Fruit fly (Drosophila melanogaster) whole organism, pupa: ENCODE measurements around the gene Cap-D2.

Experiments
- CG10348 ChIP-seq: fragments of 200-800 bp; sonication (Bioruptor generic); IDR thresholded peaks from 2 replicates; pipeline ENCODE4 v1.3.6; 2022; ENCODE audit warnings: missing biosample characterization, missing genetic modification characterization
- CG12605 ChIP-seq: fragments of 200-800 bp; sonication (Bioruptor generic); IDR thresholded peaks from 2 replicates; pipeline ENCODE4 v1.3.6; 2022; ENCODE audit warnings: missing biosample characterization, missing genetic modification characterization
- CG13204 ChIP-seq: fragments of 200-800 bp; sonication (Bioruptor generic); optimal IDR thresholded peaks from 2 replicates; lab custom pipeline; 2018; ENCODE audit warnings: missing biosample characterization, mild to moderate bottlenecking, missing genetic modification characterization, moderate library complexity
- CG14655 ChIP-seq: fragments of 200-800 bp; sonication (Bioruptor generic); optimal IDR thresholded peaks from 3 replicates; lab custom pipeline; 2017; ENCODE audit warnings: mild to moderate bottlenecking, missing biosample characterization, missing genetic modification reagents, missing genetic modification characterization
- CG15710 ChIP-seq: fragments of 200-800 bp; sonication (Bioruptor generic); optimal IDR thresholded peaks from 2 replicates; lab custom pipeline; 2018; ENCODE audit warnings: missing biosample characterization, mild to moderate bottlenecking, missing genetic modification characterization, moderate library complexity
- CG17806 ChIP-seq: fragments of 200-800 bp; sonication (Bioruptor generic); optimal IDR thresholded peaks from 2 replicates; lab custom pipeline; 2018; ENCODE audit warnings: missing biosample characterization, mild to moderate bottlenecking, missing genetic modification characterization, moderate library complexity
- CG32121 ChIP-seq: fragments of 200-800 bp; sonication (Bioruptor generic); IDR thresholded peaks from 2 replicates; pipeline ENCODE4 v1.3.6; 2022; ENCODE audit warnings: missing biosample characterization, missing genetic modification characterization
- CG34367 ChIP-seq: fragments of 200-800 bp; sonication (Bioruptor generic); optimal IDR thresholded peaks from 2 replicates; lab custom pipeline; 2018; ENCODE audit warnings: missing biosample characterization, mild to moderate bottlenecking, missing genetic modification characterization
- CG4496 ChIP-seq: fragments of 200-800 bp; sonication (Bioruptor generic); IDR thresholded peaks from 3 replicates; pipeline ENCODE4 v1.3.6; 2022; ENCODE audit warnings: missing biosample characterization, missing genetic modification characterization
- CG8159 ChIP-seq: fragments of 200-800 bp; sonication (Bioruptor generic); optimal IDR thresholded peaks from 3 replicates; lab custom pipeline; 2018; ENCODE audit warnings: missing biosample characterization, mild to moderate bottlenecking, missing genetic modification characterization, moderate library complexity
- CG8301 ChIP-seq: fragments of 200-800 bp; sonication (Bioruptor generic); optimal IDR thresholded peaks from 2 replicates; lab custom pipeline; 2018; ENCODE audit warnings: missing biosample characterization, mild to moderate bottlenecking, missing genetic modification characterization
- CG9948 ChIP-seq: fragments of 200-800 bp; sonication (Bioruptor generic); optimal IDR thresholded peaks from 2 replicates; lab custom pipeline; 2018; ENCODE audit warnings: missing biosample characterization, mild to moderate bottlenecking, missing genetic modification characterization, moderate library complexity
- D1 ChIP-seq: fragments of 200-800 bp; sonication (Bioruptor generic); optimal IDR thresholded peaks from 2 replicates; lab custom pipeline; 2018; ENCODE audit warnings: missing biosample characterization, mild to moderate bottlenecking, missing genetic modification characterization, moderate library complexity
- EcR ChIP-seq: fragments of 200-800 bp; sonication (Bioruptor generic); optimal IDR thresholded peaks from 3 replicates; lab custom pipeline; 2019; ENCODE audit warnings: missing biosample characterization, missing genetic modification characterization, mild to moderate bottlenecking, moderate library complexity, missing genetic modification reagents
- Ets98B ChIP-seq: fragments of 200-800 bp; sonication (Bioruptor generic); IDR thresholded peaks from 2 replicates; pipeline ENCODE4 v1.3.6; 2022; ENCODE audit warnings: missing biosample characterization, missing genetic modification characterization
- Pif1A ChIP-seq: fragments of 200-800 bp; sonication (Bioruptor generic); optimal IDR thresholded peaks from 3 replicates; lab custom pipeline; 2016; ENCODE audit warnings: missing biosample characterization, missing genetic modification characterization
- Pif1B ChIP-seq: fragments of 200-800 bp; sonication (Bioruptor generic); optimal IDR thresholded peaks from 3 replicates; lab custom pipeline; 2016; ENCODE audit warnings: missing biosample characterization, missing genetic modification characterization
- Snoo ChIP-seq: fragments of 200-800 bp; sonication (Bioruptor generic); optimal IDR thresholded peaks from 3 replicates; lab custom pipeline; 2017; ENCODE audit warnings: missing biosample characterization, mild to moderate bottlenecking, missing genetic modification characterization, inconsistent platforms
- fd96Ca ChIP-seq: fragments of 200-800 bp; sonication (Bioruptor generic); IDR thresholded peaks from 3 replicates; pipeline ENCODE4 v1.3.6; 2022; ENCODE audit warnings: missing biosample characterization, missing genetic modification characterization
- gl ChIP-seq: fragments of 200-800 bp; sonication (Bioruptor generic); optimal IDR thresholded peaks from 2 replicates; lab custom pipeline; 2018; ENCODE audit warnings: missing biosample characterization, mild to moderate bottlenecking, missing genetic modification characterization
- rn ChIP-seq: fragments of 200-800 bp; sonication (Bioruptor generic); IDR thresholded peaks from 2 replicates; pipeline ENCODE4 v1.3.6; 2022; ENCODE audit warnings: missing biosample characterization, missing genetic modification characterization

The Cap-D2 gene

DNA sequence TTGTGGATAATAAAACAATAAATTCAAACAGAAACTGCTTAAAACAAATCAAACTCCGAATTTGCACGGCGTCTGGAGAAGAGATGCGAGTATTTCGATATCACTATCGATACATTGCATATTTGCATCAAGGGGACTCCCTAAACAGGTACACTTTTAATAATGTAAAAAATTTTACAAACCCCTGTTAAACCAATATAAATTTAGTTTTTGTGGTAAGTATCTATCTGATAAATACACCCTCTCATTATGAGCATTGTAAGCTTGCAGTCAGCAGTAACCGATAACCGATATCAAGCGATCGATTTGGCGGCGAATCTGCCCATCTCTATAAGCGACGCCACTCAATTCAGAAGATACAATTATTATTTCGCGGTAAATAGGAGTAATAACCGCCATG lies at the start of gene Cap-D2, which contains the start of gene Bub3:
TSS of gene Cap-D2 (plus strand) at position 319 of the 400 bp plus-strand sequence.
TSS of gene Bub3 (minus strand) at position 89 of the 400 bp plus-strand sequence.
- TF ChIP-seq CG4496 (peak; percentile 64; the same call in 1 of the 3 replicates), Pif1A (no peak), Pif1B (GFP tag; lab: Kevin White, UChicago) (no peak), rn (GFP tag; lab: Robert Waterston, UW) (no peak), CG8301 (no peak), CG10348 (GFP tag; lab: Robert Waterston, UW) (no peak), CG14655 (GFP tag; lab: Kevin White, UChicago) (no peak), CG12605 (no peak), CG15710 (tag; lab: Kevin White, UChicago) (peak; percentile 55), Ets98B (GFP tag; lab: Robert Waterston, UW) (peak; percentile 72; the same call in 1 of the 2 replicates), CG17806 (tag; lab: Kevin White, UChicago) (peak; percentile 60), CG9948 (tag; lab: Kevin White, UChicago) (peak; percentile 47), Snoo (tag; lab: Kevin White, UChicago) (no peak), D1 (tag; lab: Kevin White, UChicago) (no peak), gl (tag; lab: Kevin White, UChicago) (no peak), CG34367 (peak; percentile 27), EcR (GFP tag; lab: Kevin White, UChicago) (no peak), fd96Ca (GFP tag; lab: Robert Waterston, UW) (peak; percentile 60; the same call in 2 of the 3 replicates), CG13204 (GFP tag; lab: Kevin White, UChicago) (no peak), CG32121 (GFP tag; lab: Robert Waterston, UW) (peak; percentile 64), CG8159 (peak; percentile 54)

DNA sequence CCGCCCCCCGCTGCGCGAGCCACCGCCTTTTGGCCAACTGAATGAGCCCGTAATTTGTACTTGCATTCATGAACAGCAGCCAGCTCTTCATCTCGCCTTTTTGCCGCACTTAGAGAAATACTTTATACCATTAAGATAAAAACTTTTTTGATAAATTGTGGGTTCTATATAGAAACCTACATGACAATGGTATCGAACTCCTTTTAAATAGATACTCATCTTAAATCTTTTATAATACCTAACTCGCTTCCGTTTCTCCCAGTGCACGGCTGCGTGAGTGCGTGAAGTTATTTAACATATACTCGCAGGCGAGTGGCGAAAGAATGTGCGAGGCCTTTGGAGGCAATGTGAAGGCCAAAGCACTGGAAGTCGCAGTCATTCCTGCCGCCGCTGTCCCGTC lies 49.6 kb upstream of the Cap-D2 start:
- peak; percentile 3 for TF ChIP-seq CG13204 (GFP tag; lab: Kevin White, UChicago)
- TF ChIP-seq CG14655 (GFP tag; lab: Kevin White, UChicago), result no peak
- peak; percentile 51; the same call in 1 of the 3 replicates for TF ChIP-seq fd96Ca (GFP tag; lab: Robert Waterston, UW)
- no peak for TF ChIP-seq CG9948 (tag; lab: Kevin White, UChicago)
- peak; percentile 49 for TF ChIP-seq CG8159
- TF ChIP-seq CG15710 (tag; lab: Kevin White, UChicago), result peak; percentile 46
- TF ChIP-seq CG4496, result 0 out of 3 replicates have a peak, but pooled peaks have one; percentile 33
- TF ChIP-seq Ets98B (GFP tag; lab: Robert Waterston, UW), result peak; percentile 13; the same call in 1 of the 2 replicates

DNA sequence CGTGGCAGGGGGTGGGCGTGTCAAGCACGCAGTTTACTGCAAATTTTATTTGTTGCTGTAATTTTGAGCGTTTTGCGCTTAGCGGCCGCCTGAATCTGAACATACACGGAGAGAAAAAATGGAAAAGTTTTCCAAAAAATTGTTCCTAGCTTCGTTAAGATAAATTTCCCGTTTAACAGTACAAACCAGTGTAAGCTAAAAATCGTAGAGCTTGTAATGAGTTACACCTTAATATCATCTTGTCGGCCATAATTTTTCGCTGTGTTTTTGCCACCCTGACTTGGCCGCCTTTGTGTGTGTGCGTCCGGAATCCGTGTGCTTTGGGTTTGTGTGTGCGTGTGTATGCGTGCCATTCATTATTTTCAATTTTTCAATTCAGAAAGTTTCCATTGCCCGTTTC lies 24.0 kb upstream of the Cap-D2 start:
- TF ChIP-seq CG15710 (tag; lab: Kevin White, UChicago), result no peak
- peak; percentile 21 for TF ChIP-seq CG8159
- TF ChIP-seq, all 21 proteins: peak for 1

DNA sequence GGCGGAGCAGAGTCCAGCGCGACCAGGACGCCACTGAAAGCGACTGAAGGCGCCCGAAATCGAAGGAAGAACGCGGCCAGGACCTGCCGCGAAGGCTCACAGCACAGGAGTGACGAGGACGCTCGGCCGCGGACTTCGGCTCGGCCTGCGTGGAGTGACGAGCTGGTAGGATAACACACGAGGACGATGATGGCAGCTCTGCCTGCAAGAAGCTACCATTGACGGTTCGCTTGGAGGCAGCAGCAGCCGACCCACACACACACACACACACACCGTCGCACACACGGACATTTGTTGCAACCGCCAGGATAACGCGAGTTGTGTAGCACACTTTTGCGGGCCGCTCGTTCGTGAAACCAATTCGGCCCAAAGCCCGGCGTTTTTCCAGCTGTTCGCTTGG lies 15.5 kb upstream of the Cap-D2 start, which contains the start of gene Dop1R2:
TSS of gene Dop1R2 (minus strand) at position 35 of the 400 bp plus-strand sequence.
- TF ChIP-seq CG13204 (GFP tag; lab: Kevin White, UChicago), result peak; percentile 23
- no peak for TF ChIP-seq CG12605
- TF ChIP-seq, all 21 proteins: peak for 1

DNA sequence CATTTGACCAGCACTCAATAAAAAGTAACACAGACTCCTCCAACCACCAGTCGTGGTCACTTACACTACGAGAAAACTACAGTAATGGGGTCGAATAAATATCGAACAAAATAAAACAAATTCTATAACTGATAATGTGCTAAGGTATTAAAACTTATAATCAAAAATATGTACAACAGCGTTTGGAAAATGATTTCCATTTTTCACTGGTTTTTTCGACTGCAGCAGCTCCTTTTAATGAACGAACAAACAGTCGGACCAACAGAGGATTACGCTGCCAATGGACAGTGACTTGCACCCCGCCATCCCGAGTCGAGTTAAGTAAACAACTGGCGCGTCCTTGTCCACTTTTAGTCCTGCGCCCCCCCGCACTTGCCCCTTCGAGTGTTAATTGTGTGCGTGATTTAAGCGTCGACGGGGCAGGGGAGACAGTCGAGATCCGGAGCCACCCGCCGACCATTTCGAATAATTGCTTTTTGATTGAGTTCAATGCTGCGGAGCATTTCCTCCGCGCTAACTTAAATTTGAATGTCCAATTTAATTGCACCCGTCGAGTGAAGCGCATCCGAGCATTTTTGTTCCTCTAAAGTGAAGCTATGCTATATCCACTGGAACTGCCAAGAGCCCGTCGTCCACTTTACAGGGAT lies 11.1 kb upstream of the Cap-D2 start, which contains the start of gene ppk21:
TSS of gene ppk21 (plus strand) at position 597 of the 647 bp plus-strand sequence.
- TF ChIP-seq Ets98B (GFP tag; lab: Robert Waterston, UW) (no peak), CG4496 (no peak), Pif1A (no peak), CG10348 (GFP tag; lab: Robert Waterston, UW) (no peak)

DNA sequence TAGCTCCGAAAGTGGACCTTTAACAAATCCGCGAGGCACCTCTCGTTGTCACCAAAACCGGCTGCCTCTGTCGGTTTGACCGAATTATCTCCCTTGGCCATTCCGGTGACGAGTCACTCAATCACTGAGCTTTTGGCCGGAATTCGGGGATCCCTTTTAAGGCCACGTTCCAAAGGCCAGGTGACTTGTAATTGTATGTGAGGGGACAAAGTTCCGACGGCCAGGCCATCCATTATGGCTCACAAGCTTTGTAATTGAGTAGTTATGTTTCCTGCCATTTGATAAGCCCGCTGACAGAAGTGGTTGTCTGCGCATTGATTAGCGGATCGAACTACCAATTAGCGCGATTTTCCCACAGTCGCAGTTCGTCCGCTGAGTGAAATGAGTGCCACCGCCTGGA lies 6.7 kb upstream of the Cap-D2 start, which contains the start of the genes ppk20 and ppk30:
TSS of gene ppk20 (minus strand) at position 101 of the 400 bp plus-strand sequence.
TSS of gene ppk30 (plus strand) at position 373 of the 400 bp plus-strand sequence.
- no peak for TF ChIP-seq rn (GFP tag; lab: Robert Waterston, UW)
- no peak for TF ChIP-seq D1 (tag; lab: Kevin White, UChicago)
- no peak for TF ChIP-seq CG34367
- no peak for TF ChIP-seq CG8301

DNA sequence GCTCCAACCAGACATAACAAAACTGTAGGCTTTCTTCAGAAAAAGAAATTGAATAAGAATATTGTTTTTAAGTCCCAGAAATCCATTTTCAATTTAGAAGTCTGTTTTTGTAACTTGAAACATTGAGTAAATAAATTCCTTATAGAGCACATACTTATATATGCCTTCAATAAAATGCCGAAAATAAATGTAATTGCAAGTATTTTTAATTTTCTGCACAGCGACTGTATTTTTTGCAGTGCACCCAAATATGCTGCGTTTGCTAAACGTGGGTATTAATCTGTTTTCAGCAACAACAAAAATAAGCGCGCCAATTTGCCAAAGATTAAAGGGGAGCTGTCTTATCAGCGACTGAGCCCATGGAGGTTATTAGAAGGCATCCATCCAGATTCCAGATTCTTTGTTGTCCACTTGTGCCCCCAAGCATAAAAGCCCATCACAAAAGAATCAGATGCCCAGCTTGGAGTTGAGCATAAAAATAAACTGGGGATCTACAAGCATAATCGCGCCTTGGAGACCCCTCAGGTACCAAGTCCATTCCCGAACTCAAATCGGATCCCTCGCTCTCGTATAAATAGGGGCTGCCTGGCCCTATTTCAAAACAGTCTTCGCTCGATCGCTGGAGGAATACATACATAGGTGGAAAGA lies 4.3 kb upstream of the Cap-D2 start, which contains the start of gene Obp99a:
TSS of gene Obp99a (plus strand) at position 598 of the 648 bp plus-strand sequence.
- TF ChIP-seq CG8301 (no peak), fd96Ca (GFP tag; lab: Robert Waterston, UW) (no peak), Snoo (tag; lab: Kevin White, UChicago) (no peak), gl (tag; lab: Kevin White, UChicago) (no peak), Pif1B (GFP tag; lab: Kevin White, UChicago) (no peak), CG8159 (no peak), Pif1A (no peak), CG10348 (GFP tag; lab: Robert Waterston, UW) (no peak), CG4496 (no peak), CG13204 (GFP tag; lab: Kevin White, UChicago) (no peak), CG34367 (no peak), CG15710 (tag; lab: Kevin White, UChicago) (no peak), CG32121 (GFP tag; lab: Robert Waterston, UW) (no peak), EcR (GFP tag; lab: Kevin White, UChicago) (no peak), CG9948 (tag; lab: Kevin White, UChicago) (no peak)
